Worm (Caenorhabditis elegans) whole organism, L1 larva: Measurements from ENCODE around the gene nhr-201.

Experiments used
- C16A3.4 ChIP-seq: fragments of 150-350 bp; optimal IDR thresholded peaks from 2 replicates; lab custom pipeline; 2014; ENCODE audit warnings: missing biosample characterization, missing genetic modification characterization
- F16B12.6 ChIP-seq: fragments of 150-350 bp; optimal IDR thresholded peaks from 2 replicates; lab custom pipeline; 2014; ENCODE audit warnings: missing biosample characterization, missing genetic modification characterization
- aha-1 ChIP-seq: fragments of 150-350 bp; optimal IDR thresholded peaks from 2 replicates; lab custom pipeline; 2014; ENCODE audit warnings: missing biosample characterization, missing genetic modification characterization
- aly-2 ChIP-seq: fragments of 150-350 bp; optimal IDR thresholded peaks from 2 replicates; lab custom pipeline; 2014; ENCODE audit warnings: missing biosample characterization, missing genetic modification characterization
- ceh-63 ChIP-seq: fragments of 200-800 bp; sonication (Bioruptor generic); optimal IDR thresholded peaks from 2 replicates; lab custom pipeline; 2018; ENCODE audit warnings: mild to moderate bottlenecking, missing genetic modification characterization, missing compliant biosample characterization
- ceh-8 ChIP-seq: fragments of 200-800 bp; sonication (Bioruptor generic); optimal IDR thresholded peaks from 2 replicates; lab custom pipeline; 2018; ENCODE audit warnings: mild to moderate bottlenecking, missing genetic modification characterization, moderate library complexity, missing compliant biosample characterization
- ceh-88 ChIP-seq: fragments of 200-800 bp; sonication (Bioruptor generic); IDR thresholded peaks from 2 replicates; pipeline ENCODE4 v1.3.6; 2022; ENCODE audit warnings: missing genetic modification characterization, missing compliant biosample characterization
- dpl-1 ChIP-seq, 3 experiments: fragments of 150-350 bp in 2 of 3; sonication (generic microtip) in 1 of 3; optimal IDR thresholded peaks; 2 replicates each; lab custom pipeline; 2014 to 2017; ENCODE audit warnings: missing biosample characterization in 3 of 3, missing genetic modification characterization in 3 of 3, missing genetic modification reagents in 3 of 3
- efl-3 ChIP-seq: fragments of 200-800 bp; sonication (Bioruptor generic); optimal IDR thresholded peaks from 2 replicates; lab custom pipeline; 2018; ENCODE audit warnings: mild to moderate bottlenecking, missing genetic modification characterization, missing compliant biosample characterization
- egl-13 ChIP-seq: sonication (generic microtip); optimal IDR thresholded peaks from 2 replicates; lab custom pipeline; 2016; ENCODE audit warnings: missing genotype, missing genetic modification reagents, missing genetic modification characterization, missing compliant biosample characterization
- elt-2 ChIP-seq: sonication (generic microtip); optimal IDR thresholded peaks from 2 replicates; lab custom pipeline; 2016; ENCODE audit warnings: missing genetic modification characterization, mild to moderate bottlenecking, inconsistent platforms, missing compliant biosample characterization, missing genetic modification reagents
- fos-1 ChIP-seq: fragments of 150-350 bp; optimal IDR thresholded peaks from 2 replicates; lab custom pipeline; 2014; ENCODE audit warnings: missing biosample characterization, missing genetic modification characterization
- grh-1 ChIP-seq: fragments of 200-800 bp; sonication (Bioruptor generic); IDR thresholded peaks from 2 replicates; pipeline ENCODE4 v1.3.6; 2022; ENCODE audit warnings: missing genetic modification reagents, missing genetic modification characterization, missing compliant biosample characterization
- irx-1 ChIP-seq: sonication (generic microtip); optimal IDR thresholded peaks from 2 replicates; lab custom pipeline; 2016; ENCODE audit warnings: missing genetic modification characterization, missing compliant biosample characterization
- isw-1 ChIP-seq: fragments of 200-800 bp; sonication (Bioruptor generic); IDR thresholded peaks from 2 replicates; pipeline ENCODE4 v1.3.6; 2022; ENCODE audit warnings: missing genetic modification characterization, missing compliant biosample characterization
- lin-14 ChIP-seq: fragments of 200-800 bp; sonication (Bioruptor generic); optimal IDR thresholded peaks from 2 replicates; lab custom pipeline; 2018; ENCODE audit warnings: mild to moderate bottlenecking, missing genetic modification characterization, moderate library complexity, missing compliant biosample characterization
- lin-35 ChIP-seq, 2 experiments: fragments of 150-350 bp; optimal IDR thresholded peaks; 2 replicates each; lab custom pipeline; 2014; ENCODE audit warnings: missing biosample characterization in 2 of 2, missing genetic modification characterization in 2 of 2, missing genetic modification reagents in 2 of 2
- mab-9 ChIP-seq: fragments of 200-800 bp; sonication (Bioruptor generic); IDR thresholded peaks from 2 replicates; pipeline ENCODE4 v1.3.6; 2022; ENCODE audit warnings: missing genetic modification reagents, missing genetic modification characterization, missing compliant biosample characterization
- mdl-1 ChIP-seq, 2 experiments: fragments of 150-350 bp; optimal IDR thresholded peaks; 2 replicates each; lab custom pipeline; 2014 to 2017; ENCODE audit warnings: missing biosample characterization in 2 of 2, missing genetic modification characterization in 2 of 2, inconsistent platforms in 1 of 2
- nhr-237 ChIP-seq: fragments of 150-350 bp; optimal IDR thresholded peaks from 2 replicates; lab custom pipeline; 2014; ENCODE audit warnings: missing biosample characterization, missing genetic modification characterization
- nhr-71 ChIP-seq: sonication (generic microtip); optimal IDR thresholded peaks from 2 replicates; lab custom pipeline; 2016; ENCODE audit warnings: mild to moderate bottlenecking, missing genetic modification characterization, moderate library complexity, missing compliant biosample characterization
- nhr-77 ChIP-seq: fragments of 150-350 bp; optimal IDR thresholded peaks from 2 replicates; lab custom pipeline; 2014; ENCODE audit warnings: missing biosample characterization, missing genetic modification characterization
- nhr-84 ChIP-seq: sonication (generic microtip); optimal IDR thresholded peaks from 2 replicates; lab custom pipeline; 2017; ENCODE audit warnings: missing biosample characterization, missing genetic modification characterization
- nhr-85 ChIP-seq: sonication (generic microtip); peaks from one replicate; lab custom pipeline; 2016; ENCODE audit warnings: missing genetic modification characterization, inconsistent platforms, missing compliant biosample characterization
- nhr-90 ChIP-seq: sonication (generic microtip); optimal IDR thresholded peaks from 2 replicates; lab custom pipeline; 2016; ENCODE audit warnings: mild to moderate bottlenecking, missing genetic modification characterization, missing compliant biosample characterization; ENCODE audit not compliant: poor library complexity
- pax-3 ChIP-seq: fragments of 200-800 bp; sonication (Bioruptor generic); optimal IDR thresholded peaks from 2 replicates; lab custom pipeline; 2018; ENCODE audit warnings: mild to moderate bottlenecking, missing genetic modification characterization, moderate library complexity, missing compliant biosample characterization
- snpc-4 ChIP-seq: fragments of 150-350 bp; optimal IDR thresholded peaks from 2 replicates; lab custom pipeline; 2014; ENCODE audit warnings: missing biosample characterization, missing genetic modification characterization
- sup-37 ChIP-seq: fragments of 200-800 bp; sonication (Bioruptor generic); optimal IDR thresholded peaks from 2 replicates; lab custom pipeline; 2018; ENCODE audit warnings: mild to moderate bottlenecking, missing genetic modification characterization, missing compliant biosample characterization
- swsn-7 ChIP-seq: sonication (generic microtip); optimal IDR thresholded peaks from 2 replicates; lab custom pipeline; 2016; ENCODE audit warnings: missing genetic modification characterization, missing compliant biosample characterization
- tlp-1 ChIP-seq: fragments of 150-350 bp; optimal IDR thresholded peaks from 2 replicates; lab custom pipeline; 2014; ENCODE audit warnings: missing biosample characterization, missing genetic modification characterization
- zag-1 ChIP-seq: fragments of 150-350 bp; optimal IDR thresholded peaks from 2 replicates; lab custom pipeline; 2014; ENCODE audit warnings: missing biosample characterization, missing genetic modification characterization
- zip-4 ChIP-seq: fragments of 200-800 bp; sonication (Bioruptor generic); optimal IDR thresholded peaks from 2 replicates; lab custom pipeline; 2018; ENCODE audit warnings: mild to moderate bottlenecking, missing genetic modification characterization, moderate library complexity, missing compliant biosample characterization
- ztf-11 ChIP-seq, 2 experiments: sonication (generic microtip); optimal IDR thresholded peaks; 2 replicates each; lab custom pipeline; 2016 to 2017; ENCODE audit warnings: missing genetic modification characterization in 2 of 2, missing biosample characterization in 1 of 2, missing compliant biosample characterization in 1 of 2

The nhr-201 gene

DNA sequence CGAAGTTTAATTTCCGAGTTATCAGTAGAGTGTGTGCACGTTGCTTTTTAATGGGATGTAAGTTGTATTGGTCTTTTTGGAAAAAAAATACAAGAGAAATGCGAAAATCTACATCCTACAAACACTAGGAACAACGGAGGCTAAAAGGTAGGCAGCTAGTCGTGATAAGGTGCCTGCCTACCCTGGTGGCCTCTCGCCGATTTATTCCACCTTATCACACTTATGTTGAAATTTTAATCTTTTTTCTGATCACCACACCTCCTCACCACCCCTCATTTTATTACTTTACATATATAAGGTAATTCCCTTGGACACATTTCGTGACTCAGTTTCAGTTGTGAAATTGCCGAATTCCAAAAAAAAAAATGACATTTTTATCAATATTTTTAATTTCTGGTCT is 42.5 kb upstream of the nhr-201 start, which contains the start of gene dod-20:
Gene dod-20 (plus strand): TSS at position 301 of the 400 bp plus-strand sequence.
- TF ChIP-seq aly-2 (tag; lab: Kevin White, UChicago) (no peak), nhr-237 (tag; lab: Kevin White, UChicago) (no peak), ztf-11 (tag; optimal IDR thresholded peaks at IDR 0.05; lab: Kevin White, UChicago) (no peak), zag-1 (tag; lab: Kevin White, UChicago) (no peak), nhr-84 (no peak), elt-2 (tag; lab: Kevin White, UChicago) (no peak), mab-9 (GFP tag; lab: Robert Waterston, UW) (no peak), C16A3.4 (no peak), pax-3 (tag; lab: Kevin White, UChicago) (no peak), tlp-1 (tag; lab: Kevin White, UChicago) (no peak), aha-1 (no peak)

DNA sequence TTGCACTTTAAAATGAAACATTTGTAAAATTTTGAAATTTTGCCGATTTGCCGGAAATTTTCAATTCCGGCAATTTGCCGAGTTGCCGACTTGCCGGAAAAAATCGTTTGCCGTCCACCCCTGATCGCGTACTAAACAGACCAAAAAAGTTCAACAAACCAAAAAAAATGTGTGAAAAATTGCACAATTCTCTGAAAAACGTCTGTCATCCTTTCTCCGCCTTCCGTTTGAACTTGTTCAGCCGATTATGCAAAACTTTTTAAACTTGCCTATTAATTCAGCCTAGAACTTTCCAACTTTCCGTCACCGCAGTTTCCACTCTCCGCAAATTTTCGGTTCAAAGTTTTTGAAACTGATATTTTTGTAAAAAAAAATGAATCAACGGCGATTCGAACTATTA is 40.5 kb upstream of the nhr-201 start, which contains the start of gene B0554.5:
Gene B0554.5 (plus strand): TSS at position 301 of the 400 bp plus-strand sequence.
- no peak for TF ChIP-seq sup-37
- no peak for TF ChIP-seq ceh-8 (GFP tag; lab: Kevin White, UChicago)
- no peak for TF ChIP-seq nhr-85 (tag; lab: Kevin White, UChicago)
- no peak for TF ChIP-seq aha-1
- no peak for TF ChIP-seq zip-4
- TF ChIP-seq ceh-88 (GFP tag; lab: Robert Waterston, UW): no peak
- TF ChIP-seq zag-1 (tag; lab: Kevin White, UChicago): no peak
- TF ChIP-seq isw-1 (GFP tag; lab: Robert Waterston, UW): no peak
- no peak for TF ChIP-seq lin-14 (GFP tag; lab: Kevin White, UChicago)
- TF ChIP-seq efl-3 (GFP tag; lab: Kevin White, UChicago): no peak
- no peak for TF ChIP-seq fos-1

DNA sequence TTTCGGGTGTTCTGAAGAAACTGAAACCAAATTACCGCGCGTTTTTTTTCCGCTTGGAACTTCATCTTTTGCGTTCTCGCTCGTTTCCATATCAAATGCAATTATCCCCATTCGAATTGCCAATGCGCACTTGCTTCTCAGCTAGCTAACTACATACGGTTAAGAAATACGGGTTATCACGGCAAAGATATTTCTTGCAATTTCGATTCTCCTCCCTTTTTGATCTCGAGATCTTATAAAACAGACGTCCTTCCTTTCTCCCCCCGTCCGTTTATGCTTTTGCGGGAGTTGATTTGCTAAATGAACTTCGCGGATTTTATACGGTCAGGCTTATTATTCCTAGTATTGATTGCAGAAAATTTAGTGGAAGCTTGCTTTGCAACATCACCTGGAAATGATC is 35.8 kb upstream of the nhr-201 start, which contains the start of gene B0554.4:
Gene B0554.4 (plus strand): TSS at position 301 of the 400 bp plus-strand sequence.
- TF ChIP-seq tlp-1 (tag; lab: Kevin White, UChicago) (no peak), zag-1 (tag; lab: Kevin White, UChicago) (no peak)
- TF ChIP-seq, all 84 proteins: peak for 0

DNA sequence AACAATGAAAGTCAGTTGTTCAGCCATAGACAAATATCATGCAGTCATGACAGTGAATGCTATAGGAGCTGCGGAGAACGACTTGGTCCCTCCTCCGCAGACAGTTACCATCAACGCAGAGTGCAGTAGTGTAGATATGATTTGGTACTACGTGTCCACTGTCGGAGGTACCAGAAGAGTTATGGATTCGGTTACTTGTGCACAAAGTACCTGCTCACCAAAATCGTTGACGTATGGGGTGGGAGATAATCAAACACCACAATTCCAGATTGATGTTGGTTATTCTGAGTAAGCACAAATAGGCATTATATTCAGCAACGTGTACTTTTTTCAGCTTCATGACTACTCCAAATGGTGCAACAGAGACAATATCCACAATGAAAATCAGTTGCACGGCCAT is 31.6 kb upstream of the nhr-201 start:
- no peak for TF ChIP-seq grh-1 (GFP tag; lab: Robert Waterston, UW)
- TF ChIP-seq nhr-77 (tag; lab: Kevin White, UChicago): no peak
- no peak for TF ChIP-seq swsn-7 (tag; lab: Kevin White, UChicago)
- TF ChIP-seq nhr-71: no peak
- TF ChIP-seq zag-1 (tag; lab: Kevin White, UChicago): no peak
- no peak for TF ChIP-seq F16B12.6 (tag; lab: Kevin White, UChicago)
- no peak for TF ChIP-seq ceh-63 (GFP tag; lab: Kevin White, UChicago)
- no peak for TF ChIP-seq nhr-90 (tag; lab: Kevin White, UChicago)
- no peak for TF ChIP-seq egl-13 (tag; lab: Kevin White, UChicago)
- no peak for TF ChIP-seq dpl-1 (GFP tag; optimal IDR thresholded peaks at IDR 0.05; lab: Kevin White, UChicago)

DNA sequence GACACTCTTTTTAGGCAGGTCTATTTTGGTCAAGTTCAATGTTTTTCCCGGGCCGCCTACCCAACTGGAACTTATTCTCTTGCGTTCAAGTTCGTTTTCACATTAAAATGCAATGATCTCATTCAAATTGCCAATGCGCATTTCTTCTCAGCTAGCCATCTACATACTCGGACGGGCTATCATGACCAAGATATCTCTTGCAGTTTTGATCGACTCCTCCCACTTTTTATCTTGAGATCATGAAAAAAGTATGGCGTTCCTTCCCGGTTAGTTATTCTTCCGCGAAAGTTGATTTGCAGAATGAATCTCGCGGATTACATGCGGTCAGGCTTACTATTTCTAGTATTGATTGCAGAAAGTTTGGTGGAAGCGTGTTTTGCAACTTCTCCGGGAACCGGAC is 30.7 kb upstream of the nhr-201 start, which contains the start of gene B0554.2:
Gene B0554.2 (plus strand): TSS at position 301 of the 400 bp plus-strand sequence.
- TF ChIP-seq irx-1 (tag; lab: Kevin White, UChicago) (no peak), snpc-4 (tag; lab: Kevin White, UChicago) (no peak), efl-3 (GFP tag; lab: Kevin White, UChicago) (no peak), mdl-1 (tag; optimal IDR thresholded peaks at IDR 0.05; lab: Kevin White, UChicago) (no peak), lin-35 (GFP tag; optimal IDR thresholded peaks at IDR 0.05; lab: Kevin White, UChicago) (no peak), ceh-88 (GFP tag; lab: Robert Waterston, UW) (no peak), nhr-85 (tag; lab: Kevin White, UChicago) (no peak)
